Worm (Caenorhabditis elegans): ENCODE data around the gene F43H9.3.

F43H9.3 gene

DNA sequence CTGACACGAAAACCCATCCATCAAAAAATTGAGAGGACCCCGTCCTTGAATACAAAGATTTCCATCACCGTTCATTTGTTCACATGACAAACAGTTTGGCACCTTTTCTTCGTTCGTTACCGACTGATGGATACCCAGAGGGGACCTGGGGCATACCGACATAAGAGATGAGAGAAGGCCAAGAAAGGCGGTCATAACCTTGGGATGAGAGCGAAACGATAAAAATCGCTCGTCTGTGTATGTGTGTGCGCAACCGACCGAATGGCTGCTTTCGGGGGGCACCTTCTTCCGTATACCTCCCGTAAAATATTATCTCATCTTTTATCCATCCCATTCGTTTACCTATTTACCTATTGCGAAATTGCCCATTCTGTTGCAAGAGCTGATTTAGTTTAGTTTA, 20.2 kb upstream of the F43H9.3 start:
- TF ChIP-seq F13H6.1 (tag; optimal IDR thresholded peaks at IDR 0.05): no peak
- TF ChIP-seq gmeb-2 (tag; optimal IDR thresholded peaks at IDR 0.05): no peak
- no peak for TF ChIP-seq pha-2 (tag; optimal IDR thresholded peaks at IDR 0.05)
- no peak for TF ChIP-seq rnt-1 (tag; optimal IDR thresholded peaks at IDR 0.05)
- TF ChIP-seq elt-4 (tag; optimal IDR thresholded peaks at IDR 0.05): no peak
- TF ChIP-seq ceh-45 (GFP tag; IDR thresholded peaks at IDR 0.05): no peak
- no peak for TF ChIP-seq hlh-6 (tag; optimal IDR thresholded peaks at IDR 0.05)
- TF ChIP-seq sox-4 (tag; optimal IDR thresholded peaks at IDR 0.05): no peak
- no peak for TF ChIP-seq tbx-7 (tag; optimal IDR thresholded peaks at IDR 0.05)

- TF ChIP-seq C08G9.2 (tag; optimal IDR thresholded peaks at IDR 0.05) (no peak), K02D7.2 (tag; optimal IDR thresholded peaks at IDR 0.05) (no peak), pqm-1 (tag; optimal IDR thresholded peaks at IDR 0.05) (no peak), pros-1 (tag; optimal IDR thresholded peaks at IDR 0.05) (no peak), hlh-6 (tag; optimal IDR thresholded peaks at IDR 0.05) (no peak), ceh-18 (tag; optimal IDR thresholded peaks at IDR 0.05) (no peak), ceh-9 (tag; optimal IDR thresholded peaks at IDR 0.05) (no peak), T23F11.4 (GFP tag; optimal IDR thresholded peaks at IDR 0.05) (no peak), odd-2 (tag; optimal IDR thresholded peaks at IDR 0.05) (no peak), fkh-6 (tag; optimal IDR thresholded peaks at IDR 0.05) (no peak)
These were observed 18.9 kb upstream of the F43H9.3 start for ce11 chrV:8043664-8044063.

DNA sequence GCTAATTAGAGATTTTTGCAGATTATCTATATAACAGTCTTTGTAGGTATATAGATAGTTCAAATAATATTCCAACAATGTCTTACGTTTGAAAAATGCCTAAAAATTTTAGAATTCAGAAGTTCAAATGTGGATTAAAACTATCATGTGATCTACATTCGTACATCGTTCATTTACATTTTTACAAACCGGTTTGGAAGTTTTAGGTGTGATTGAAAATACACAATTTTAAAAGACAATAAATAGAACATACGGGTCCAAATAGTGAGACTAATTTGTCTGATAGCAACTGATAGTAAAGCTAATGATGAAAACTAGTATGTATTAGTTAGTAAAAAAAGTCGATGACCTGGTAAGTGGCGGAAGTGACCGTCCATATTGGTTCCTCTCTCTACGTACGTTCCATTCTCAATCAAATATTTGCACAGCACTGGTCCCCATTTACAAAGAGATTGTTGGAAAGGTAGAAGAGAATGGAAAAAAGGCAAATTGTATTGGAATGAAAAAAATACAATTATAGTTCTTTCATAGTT, 16.7 kb upstream of the F43H9.3 start:
- TF ChIP-seq sox-2 (GFP tag; IDR thresholded peaks at IDR 0.05) (no peak), T23F11.4 (GFP tag; optimal IDR thresholded peaks at IDR 0.05) (no peak), ceh-45 (GFP tag; IDR thresholded peaks at IDR 0.05) (no peak), npax-4 (tag; optimal IDR thresholded peaks at IDR 0.05) (no peak), eyg-1 (tag; optimal IDR thresholded peaks at IDR 0.05) (no peak), ref-2 (tag; optimal IDR thresholded peaks at IDR 0.05) (no peak), F13H6.1 (tag; optimal IDR thresholded peaks at IDR 0.05) (no peak), K09A11.1 (tag; optimal IDR thresholded peaks at IDR 0.05; ENCODE audit: insufficient read depth) (no peak)

ce11 chrV:8040247-8041084, 15.7 kb upstream of the F43H9.3 start:
- TF ChIP-seq mec-3 (tag; optimal IDR thresholded peaks at IDR 0.05; ENCODE audit: borderline replicate concordance) (no peak), hlh-13 (GFP tag; optimal IDR thresholded peaks at IDR 0.05) (no peak), ama-1 (optimal IDR thresholded peaks at IDR 0.05) (peak; percentile 85), gmeb-2 (tag; optimal IDR thresholded peaks at IDR 0.05) (no peak), lim-6 (tag; optimal IDR thresholded peaks at IDR 0.05) (no peak), hlh-6 (tag; optimal IDR thresholded peaks at IDR 0.05) (no peak), madf-2 (tag; optimal IDR thresholded peaks at IDR 0.05) (no peak), sox-4 (tag; optimal IDR thresholded peaks at IDR 0.05) (no peak), ceh-2 (tag; optimal IDR thresholded peaks at IDR 0.05) (no peak), tbx-2 (tag; optimal IDR thresholded peaks at IDR 0.05) (peak; percentile 10), C38D4.7 (GFP tag; optimal IDR thresholded peaks at IDR 0.05) (no peak), ahr-1 (tag; optimal IDR thresholded peaks at IDR 0.05) (no peak), zip-5 (tag; optimal IDR thresholded peaks at IDR 0.05) (no peak), pha-4 (tag; optimal IDR thresholded peaks at IDR 0.05) (no peak), pqm-1 (tag; optimal IDR thresholded peaks at IDR 0.05) (no peak), hlh-15 (tag; optimal IDR thresholded peaks at IDR 0.05) (no peak), pat-9 (tag; optimal IDR thresholded peaks at IDR 0.05) (no peak), ceh-31 (tag; optimal IDR thresholded peaks at IDR 0.05) (peak; percentile 29), fkh-6 (tag; optimal IDR thresholded peaks at IDR 0.05) (no peak), T23F11.4 (GFP tag; optimal IDR thresholded peaks at IDR 0.05) (no peak), unc-86 (tag; optimal IDR thresholded peaks at IDR 0.05) (no peak), K09A11.1 (tag; optimal IDR thresholded peaks at IDR 0.05; ENCODE audit: insufficient read depth) (no peak), ceh-6 (GFP tag; optimal IDR thresholded peaks at IDR 0.05) (no peak)
